Worm (Caenorhabditis elegans) whole organism, L4 larva: ENCODE measurements around the gene dsh-2.

Experiments used
- R02D3.7 ChIP-seq: fragments of 150-350 bp; sonication (generic microtip); optimal IDR thresholded peaks from 3 replicates; lab custom pipeline; 2014; ENCODE audit warnings: missing biosample characterization, missing genetic modification characterization
- Y105C5A.15 ChIP-seq: fragments of 200-800 bp; sonication (Bioruptor generic); IDR thresholded peaks from 2 replicates; pipeline ENCODE4 v1.3.6; 2022; ENCODE audit warnings: missing genetic modification characterization, missing compliant biosample characterization
- ZK546.5 ChIP-seq, 2 experiments: sonication (generic microtip); optimal IDR thresholded peaks; 2 replicates each; lab custom pipeline; 2017; ENCODE audit warnings: missing biosample characterization in 2 of 2, missing genetic modification characterization in 2 of 2
- ama-1 ChIP-seq: fragments of 150-350 bp; optimal IDR thresholded peaks from 2 replicates; lab custom pipeline; 2014; ENCODE audit warnings: inconsistent platforms, mixed read lengths
- arid-1 ChIP-seq: fragments of 200-800 bp; sonication (Bioruptor generic); conservative IDR thresholded peaks from 2 replicates; pipeline ENCODE4 v1.3.6; 2022; ENCODE audit warnings: missing genetic modification reagents, missing genetic modification characterization, missing compliant biosample characterization
- ceh-62 ChIP-seq: sonication (generic microtip); optimal IDR thresholded peaks from 2 replicates; lab custom pipeline; 2017; ENCODE audit warnings: missing biosample characterization, missing genetic modification characterization
- ces-1 ChIP-seq: fragments of 150-350 bp; sonication (generic microtip); optimal IDR thresholded peaks from 4 replicates; lab custom pipeline; 2014; ENCODE audit warnings: missing biosample characterization, missing genetic modification reagents, missing genetic modification characterization
- daf-12 ChIP-seq: fragments of 150-350 bp; optimal IDR thresholded peaks from 2 replicates; lab custom pipeline; 2014; ENCODE audit warnings: missing biosample characterization, missing genetic modification reagents, missing genetic modification characterization
- dmd-6 ChIP-seq: fragments of 200-800 bp; sonication (Bioruptor generic); IDR thresholded peaks from 2 replicates; pipeline ENCODE4 v1.3.6; 2022; ENCODE audit warnings: missing genetic modification reagents, missing genetic modification characterization, missing compliant biosample characterization
- dpl-1 ChIP-seq: fragments of 150-350 bp; optimal IDR thresholded peaks from 2 replicates; lab custom pipeline; 2014; ENCODE audit warnings: missing biosample characterization, missing genetic modification reagents, missing genetic modification characterization
- duxl-1 ChIP-seq: sonication (generic microtip); optimal IDR thresholded peaks from 2 replicates; lab custom pipeline; 2016; ENCODE audit warnings: mild to moderate bottlenecking, missing genetic modification characterization, moderate library complexity, missing compliant biosample characterization; ENCODE audit not compliant: poor library complexity
- dve-1 ChIP-seq: sonication (generic microtip); optimal IDR thresholded peaks from 2 replicates; lab custom pipeline; 2017; ENCODE audit warnings: antibody characterized with exemption, mild to moderate bottlenecking, missing genetic modification characterization, missing compliant biosample characterization; ENCODE audit not compliant: insufficient read depth
- hlh-11 ChIP-seq: fragments of 200-800 bp; sonication (Bioruptor generic); optimal IDR thresholded peaks from 2 replicates; lab custom pipeline; 2018; ENCODE audit warnings: mild to moderate bottlenecking, missing genetic modification characterization, missing compliant biosample characterization
- hlh-30 ChIP-seq: sonication (generic microtip); optimal IDR thresholded peaks from 2 replicates; lab custom pipeline; 2017; ENCODE audit warnings: antibody characterized with exemption, mild to moderate bottlenecking, missing genetic modification characterization, missing compliant biosample characterization; ENCODE audit not compliant: insufficient read depth
- lin-1 ChIP-seq: fragments of 200-800 bp; sonication (Bioruptor generic); IDR thresholded peaks from 2 replicates; pipeline ENCODE4 v1.3.6; 2022; ENCODE audit warnings: missing genetic modification reagents, missing genetic modification characterization, missing compliant biosample characterization
- lin-15B ChIP-seq: fragments of 150-350 bp; sonication (generic microtip); optimal IDR thresholded peaks from 3 replicates; lab custom pipeline; 2014; ENCODE audit warnings: missing biosample characterization, missing genetic modification characterization
- lin-38 ChIP-seq: fragments of 200-800 bp; sonication (Bioruptor generic); IDR thresholded peaks from 2 replicates; pipeline ENCODE4 v1.3.6; 2022; ENCODE audit warnings: missing genetic modification reagents, missing genetic modification characterization, missing compliant biosample characterization
- lin-39 ChIP-seq: fragments of 150-350 bp; optimal IDR thresholded peaks from 2 replicates; lab custom pipeline; 2014; ENCODE audit warnings: missing biosample characterization, missing genetic modification reagents, missing genetic modification characterization
- lsy-2 ChIP-seq, 2 experiments: fragments of 150-350 bp in 1 of 2; sonication (generic microtip) in 1 of 2; optimal IDR thresholded peaks; 2 replicates each; lab custom pipeline; 2014 to 2017; ENCODE audit warnings: missing biosample characterization in 2 of 2, missing genetic modification characterization in 2 of 2
- madf-9 ChIP-seq: fragments of 200-800 bp; sonication (Bioruptor generic); conservative IDR thresholded peaks from 2 replicates; pipeline ENCODE4 v1.3.6; 2022; ENCODE audit warnings: missing genetic modification reagents, missing genetic modification characterization, missing compliant biosample characterization
- mxl-2 ChIP-seq: fragments of 200-800 bp; sonication (Bioruptor generic); conservative IDR thresholded peaks from 2 replicates; pipeline ENCODE4 v1.3.6; 2022; ENCODE audit warnings: missing genetic modification reagents, missing genetic modification characterization, missing compliant biosample characterization
- mxl-3 ChIP-seq: fragments of 200-800 bp; sonication (Bioruptor generic); optimal IDR thresholded peaks from 2 replicates; lab custom pipeline; 2018; ENCODE audit warnings: mild to moderate bottlenecking, missing genetic modification characterization, missing compliant biosample characterization
- nhr-102 ChIP-seq: sonication (generic microtip); optimal IDR thresholded peaks from 2 replicates; lab custom pipeline; 2016; ENCODE audit warnings: mild to moderate bottlenecking, missing genetic modification characterization, moderate library complexity, missing compliant biosample characterization
- nhr-111 ChIP-seq: fragments of 200-800 bp; sonication (Bioruptor generic); optimal IDR thresholded peaks from 2 replicates; lab custom pipeline; 2018; ENCODE audit warnings: mild to moderate bottlenecking, missing genetic modification characterization, missing compliant biosample characterization
- nhr-237 ChIP-seq: sonication (generic microtip); optimal IDR thresholded peaks from 2 replicates; lab custom pipeline; 2017; ENCODE audit warnings: missing biosample characterization, missing genetic modification characterization
- nhr-25 ChIP-seq: sonication (generic microtip); optimal IDR thresholded peaks from 2 replicates; lab custom pipeline; 2017; ENCODE audit warnings: missing genetic modification characterization, mild to moderate bottlenecking, missing compliant biosample characterization, antibody characterized with exemption, moderate library complexity, borderline replicate concordance; ENCODE audit not compliant: insufficient read depth
- nhr-28 ChIP-seq: fragments of 150-350 bp; optimal IDR thresholded peaks from 2 replicates; lab custom pipeline; 2014; ENCODE audit warnings: missing biosample characterization, missing genetic modification characterization
- nhr-42 ChIP-seq: fragments of 200-800 bp; sonication (Bioruptor generic); IDR thresholded peaks from 2 replicates; pipeline ENCODE4 v1.3.6; 2022; ENCODE audit warnings: missing genetic modification characterization, missing compliant biosample characterization
- php-3 ChIP-seq: fragments of 200-800 bp; sonication (Bioruptor generic); IDR thresholded peaks from 2 replicates; pipeline ENCODE4 v1.3.6; 2022; ENCODE audit warnings: missing genetic modification reagents, missing genetic modification characterization, missing compliant biosample characterization
- pqm-1 ChIP-seq: sonication (generic microtip); optimal IDR thresholded peaks from 2 replicates; lab custom pipeline; 2017; ENCODE audit warnings: missing biosample characterization, missing genetic modification characterization
- sdz-12 ChIP-seq: fragments of 200-800 bp; sonication (Bioruptor generic); optimal IDR thresholded peaks from 2 replicates; lab custom pipeline; 2018; ENCODE audit warnings: mild to moderate bottlenecking, missing genetic modification characterization, missing compliant biosample characterization
- skn-1 ChIP-seq: fragments of 150-350 bp; optimal IDR thresholded peaks from 2 replicates; lab custom pipeline; 2014; ENCODE audit warnings: missing biosample characterization, missing genetic modification characterization
- snpc-1.2 ChIP-seq: fragments of 200-800 bp; sonication (Bioruptor generic); IDR thresholded peaks from 2 replicates; pipeline ENCODE4 v1.3.6; 2022; ENCODE audit warnings: missing genetic modification reagents, missing genetic modification characterization, missing compliant biosample characterization
- spr-1 ChIP-seq: sonication (generic microtip); optimal IDR thresholded peaks from 2 replicates; lab custom pipeline; 2016; ENCODE audit warnings: mild to moderate bottlenecking, missing genetic modification characterization, missing compliant biosample characterization
- tag-97 ChIP-seq: fragments of 200-800 bp; sonication (Bioruptor generic); IDR thresholded peaks from 2 replicates; pipeline ENCODE4 v1.3.6; 2022; ENCODE audit warnings: missing genetic modification characterization, missing compliant biosample characterization
- tra-1 ChIP-seq: fragments of 200-800 bp; sonication (Bioruptor generic); IDR thresholded peaks from 2 replicates; pipeline ENCODE4 v1.3.6; 2022; ENCODE audit warnings: missing genetic modification reagents, missing genetic modification characterization, missing compliant biosample characterization
- unc-130 ChIP-seq: sonication (generic microtip); optimal IDR thresholded peaks from 2 replicates; lab custom pipeline; 2016; ENCODE audit warnings: missing genetic modification reagents, missing genetic modification characterization, missing compliant biosample characterization
- unc-62 ChIP-seq, 3 experiments: fragments of 150-350 bp in 1 of 3; sonication (generic microtip); optimal IDR thresholded peaks in 2 of 3; peaks in 1 of 3; 1 replicate in 1 of 3; 2 replicates in 2 of 3; lab custom pipeline; 2014 to 2017; ENCODE audit warnings: missing biosample characterization in 3 of 3, missing genetic modification characterization in 3 of 3, missing genetic modification reagents in 3 of 3, missing genotype in 1 of 3
- zfp-3 ChIP-seq: fragments of 200-800 bp; sonication (Bioruptor generic); conservative IDR thresholded peaks from 2 replicates; pipeline ENCODE4 v1.3.6; 2022; ENCODE audit warnings: missing genetic modification reagents, missing genetic modification characterization, missing compliant biosample characterization
- zip-2 ChIP-seq: fragments of 150-350 bp; optimal IDR thresholded peaks from 2 replicates; lab custom pipeline; 2014; ENCODE audit warnings: missing biosample characterization, missing genetic modification characterization

dsh-2 gene

ce11 chrII:5040631-5041156 lies 40.3 kb downstream of the dsh-2 start, which contains the start of gene F33G12.7:
Gene F33G12.7 (minus strand): TSS chrII:5040681.
- TF ChIP-seq lsy-2 (tag; optimal IDR thresholded peaks at IDR 0.05; lab: Kevin White, UChicago) (peak in 1 of 2 experiments; percentile 33), skn-1 (tag; lab: Kevin White, UChicago) (no peak), nhr-111 (GFP tag; lab: Kevin White, UChicago) (no peak), zip-2 (tag; lab: Kevin White, UChicago) (no peak), lin-38 (peak; percentile 31; the same call in 1 of the 2 replicates)

ce11 chrII:5039912-5040311 lies 41.1 kb downstream of the dsh-2 start, which contains the start of gene golg-2:
Gene golg-2 (minus strand): TSS chrII:5040091.
- no peak for TF ChIP-seq mxl-3 (GFP tag; lab: Kevin White, UChicago)
- TF ChIP-seq dpl-1 (GFP tag; lab: Kevin White, UChicago) = peak; percentile 21
- peak; percentile 33 for TF ChIP-seq lin-38
- TF ChIP-seq snpc-1.2 (GFP tag; lab: Robert Waterston, UW) = 0 out of 2 replicates have a peak, but pooled peaks have one; percentile 3
- peak in 1 of 2 experiments; percentile 40 for TF ChIP-seq lsy-2 (tag; optimal IDR thresholded peaks at IDR 0.05; lab: Kevin White, UChicago)
- TF ChIP-seq, all 104 proteins: peak for 4

DNA sequence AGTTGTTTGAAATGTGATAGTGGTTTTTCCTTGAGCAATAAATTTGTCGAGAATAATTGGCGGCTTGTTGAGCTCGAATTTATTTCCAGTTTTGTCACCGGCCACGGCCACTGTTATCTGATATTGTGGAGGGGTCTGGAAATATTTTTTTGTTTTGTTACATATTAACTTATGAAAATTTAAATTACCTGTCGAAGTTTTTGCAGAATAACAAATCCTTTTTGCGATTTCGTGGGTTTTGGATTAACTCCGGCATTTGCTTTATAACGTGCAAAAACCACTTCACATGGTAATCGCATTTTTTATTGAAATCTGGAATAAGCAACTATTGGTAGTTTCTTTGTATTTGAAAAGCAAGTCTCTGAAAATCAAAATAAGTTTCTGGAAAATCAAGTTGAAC lies 44.8 kb downstream of the dsh-2 start, which contains the start of gene lrr-1:
Gene lrr-1 (minus strand): TSS at position 312 of the 400 bp plus-strand sequence.
- TF ChIP-seq tag-97 (GFP tag; lab: Robert Waterston, UW) = no peak
- TF ChIP-seq unc-62 (GFP tag; optimal IDR thresholded peaks at IDR 0.05 in 1 of 2; lab: Kevin White, UChicago) = peak in 1 of 2 experiments; percentile 85
- no peak for TF ChIP-seq unc-62 (tag; optimal IDR thresholded peaks at IDR 0.05; lab: Kevin White, UChicago)
- 0 out of 2 replicates have a peak, but pooled peaks have one; percentile 29 for TF ChIP-seq arid-1 (GFP tag; lab: Robert Waterston, UW)
- TF ChIP-seq, all 104 proteins: peak for 2

ce11 chrII:5033935-5034334 lies 47.0 kb downstream of the dsh-2 start, which contains the start of gene F33G12.3:
Gene F33G12.3 (minus strand): TSS chrII:5034035.
- TF ChIP-seq nhr-237 (no peak), lin-39 (tag; lab: Kevin White, UChicago) (no peak), php-3 (GFP tag; lab: Robert Waterston, UW) (no peak), R02D3.7 (no peak), nhr-102 (tag; lab: Kevin White, UChicago) (no peak), arid-1 (GFP tag; lab: Robert Waterston, UW) (no peak), dve-1 (no peak), nhr-25 (no peak), mxl-2 (GFP tag; lab: Robert Waterston, UW) (no peak), ces-1 (GFP tag; lab: Kevin White, UChicago) (no peak), lin-1 (GFP tag; lab: Robert Waterston, UW) (no peak), nhr-111 (GFP tag; lab: Kevin White, UChicago) (no peak), nhr-28 (tag; lab: Kevin White, UChicago) (no peak), sdz-12 (GFP tag; lab: Kevin White, UChicago) (no peak), skn-1 (tag; lab: Kevin White, UChicago) (no peak), hlh-30 (no peak), madf-9 (no peak)

- peak; percentile 55 for TF ChIP-seq zip-2 (tag; lab: Kevin White, UChicago)
- peak; percentile 74 for TF ChIP-seq madf-9
- no peak for TF ChIP-seq nhr-237
- no peak for TF ChIP-seq ZK546.5 (tag; optimal IDR thresholded peaks at IDR 0.05; lab: Kevin White, UChicago)
- peak; percentile 79; the same call in 1 of the 2 replicates for TF ChIP-seq zfp-3
- TF ChIP-seq Y105C5A.15 (GFP tag; lab: Robert Waterston, UW) = peak; percentile 86; the same call in 1 of the 2 replicates
- no peak for TF ChIP-seq ama-1
- peak in 1 of 2 experiments; percentile 80 for TF ChIP-seq unc-62 (GFP tag; optimal IDR thresholded peaks at IDR 0.05 in 1 of 2; lab: Kevin White, UChicago)
- no peak for TF ChIP-seq unc-62 (tag; optimal IDR thresholded peaks at IDR 0.05; lab: Kevin White, UChicago)
- no peak for TF ChIP-seq lin-15B (tag; lab: Kevin White, UChicago)
- TF ChIP-seq ceh-62 = no peak
- TF ChIP-seq spr-1 (tag; lab: Kevin White, UChicago) = peak; percentile 75
- TF ChIP-seq dmd-6 (GFP tag; lab: Robert Waterston, UW) = peak; percentile 68
- TF ChIP-seq dpl-1 (GFP tag; lab: Kevin White, UChicago) = peak; percentile 45
- peak; percentile 55 for TF ChIP-seq hlh-11
- peak; percentile 87 for TF ChIP-seq snpc-1.2 (GFP tag; lab: Robert Waterston, UW)
- peak; percentile 72 for TF ChIP-seq unc-130 (GFP tag; lab: Kevin White, UChicago)
- TF ChIP-seq php-3 (GFP tag; lab: Robert Waterston, UW) = 0 out of 2 replicates have a peak, but pooled peaks have one; percentile 44
- TF ChIP-seq pqm-1 (tag; lab: Kevin White, UChicago) = no peak
- TF ChIP-seq tra-1 = peak; percentile 82
- peak; percentile 78 for TF ChIP-seq duxl-1 (tag; lab: Kevin White, UChicago)
- peak; percentile 87 for TF ChIP-seq nhr-42 (GFP tag; lab: Robert Waterston, UW)
- no peak for TF ChIP-seq daf-12 (tag; lab: Kevin White, UChicago)
These were observed 48.3 kb downstream of the dsh-2 start for ce11 chrII:5032669-5033068.
